Fruit fly (Drosophila melanogaster): ENCODE data around the gene Sap-r.
A peak's percentile ranks its signal among the peaks of the same experiment; 100 is the strongest.

Sap-r gene

dm6 chr3R:30925436-30925835, 36.6 kb upstream of the Sap-r start:
- TF ChIP-seq CG33017 (tag; optimal IDR thresholded peaks at IDR 0.05) (no peak), CG5204 (GFP tag; optimal IDR thresholded peaks at IDR 0.05) (no peak), CG12768 (GFP tag; optimal IDR thresholded peaks at IDR 0.05) (no peak), CG7045 (GFP tag; optimal IDR thresholded peaks at IDR 0.05) (no peak)

dm6 chr3R:30923581-30923980, 34.7 kb upstream of the Sap-r start:
- TF ChIP-seq CG7101 (tag; optimal IDR thresholded peaks at IDR 0.05), result no peak
- no peak for TF ChIP-seq Clk (GFP tag; optimal IDR thresholded peaks at IDR 0.05)
- TF ChIP-seq CG12768 (GFP tag; optimal IDR thresholded peaks at IDR 0.05), result no peak
- TF ChIP-seq CG11617 (GFP tag; optimal IDR thresholded peaks at IDR 0.05), result no peak
- no peak for TF ChIP-seq tj (GFP tag; optimal IDR thresholded peaks at IDR 0.05)
- no peak for TF ChIP-seq CG14711 (tag; optimal IDR thresholded peaks at IDR 0.05)
- TF ChIP-seq cnc (optimal IDR thresholded peaks at IDR 0.05), result no peak
- no peak for TF ChIP-seq Mnt (GFP tag; optimal IDR thresholded peaks at IDR 0.05)
- TF ChIP-seq bab1 (GFP tag; optimal IDR thresholded peaks at IDR 0.05), result no peak
- TF ChIP-seq ovo (GFP tag; optimal IDR thresholded peaks at IDR 0.05), result no peak
- no peak for TF ChIP-seq pad (GFP tag; optimal IDR thresholded peaks at IDR 0.05)
- no peak for TF ChIP-seq Hr96 (GFP tag; optimal IDR thresholded peaks at IDR 0.05)
- TF ChIP-seq Crg-1 (GFP tag; optimal IDR thresholded peaks at IDR 0.05), result no peak
- no peak for TF ChIP-seq toe (GFP tag; optimal IDR thresholded peaks at IDR 0.05)
- TF ChIP-seq kay (GFP tag; ENCODE audit: borderline replicate concordance), result no peak
- TF ChIP-seq CG33017 (tag; optimal IDR thresholded peaks at IDR 0.05), result no peak
- no peak for TF ChIP-seq CG5204 (GFP tag; optimal IDR thresholded peaks at IDR 0.05)
- TF ChIP-seq CG1620 (GFP tag; optimal IDR thresholded peaks at IDR 0.05), result no peak
- no peak for TF ChIP-seq CG7045 (GFP tag; optimal IDR thresholded peaks at IDR 0.05)
- TF ChIP-seq cic (GFP tag; optimal IDR thresholded peaks at IDR 0.05), result no peak

- TF ChIP-seq CG7101 (tag; optimal IDR thresholded peaks at IDR 0.05), result no peak
- no peak for TF ChIP-seq CG11617 (GFP tag; optimal IDR thresholded peaks at IDR 0.05)
- TF ChIP-seq bab1 (GFP tag; optimal IDR thresholded peaks at IDR 0.05), result no peak
- TF ChIP-seq Crg-1 (GFP tag; optimal IDR thresholded peaks at IDR 0.05), result no peak
- TF ChIP-seq Hr96 (GFP tag; optimal IDR thresholded peaks at IDR 0.05), result no peak
- no peak for TF ChIP-seq kay (GFP tag; ENCODE audit: borderline replicate concordance)
- no peak for TF ChIP-seq tj (GFP tag; optimal IDR thresholded peaks at IDR 0.05)
Observed at dm6 chr3R:30922414-30922813, 33.6 kb upstream of the Sap-r start.

DNA sequence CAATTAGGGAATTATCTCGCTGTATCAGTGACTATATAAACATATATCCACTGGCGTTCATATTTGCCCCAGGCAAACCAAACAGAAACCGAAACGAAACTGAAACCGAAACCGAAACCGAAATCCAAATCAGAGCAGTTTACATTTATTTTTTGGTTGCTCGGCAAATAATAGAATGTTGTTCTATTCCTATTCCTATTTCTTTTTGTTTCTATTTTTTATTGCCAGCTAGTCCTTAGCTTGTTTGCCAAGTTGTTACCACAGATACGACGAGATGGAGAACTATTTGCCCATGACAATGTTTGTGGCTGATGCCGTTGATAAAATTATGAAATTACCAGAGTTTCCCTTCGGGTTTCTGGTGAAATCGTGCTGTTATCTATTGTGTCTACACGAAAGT, 30.0 kb upstream of the Sap-r start:
- TF ChIP-seq Crg-1 (GFP tag; optimal IDR thresholded peaks at IDR 0.05), result no peak
- no peak for TF ChIP-seq CG11617 (GFP tag; optimal IDR thresholded peaks at IDR 0.05)
- TF ChIP-seq CG7101 (tag; optimal IDR thresholded peaks at IDR 0.05), result no peak
- no peak for TF ChIP-seq CG12768 (GFP tag; optimal IDR thresholded peaks at IDR 0.05)
- no peak for TF ChIP-seq CG5204 (GFP tag; optimal IDR thresholded peaks at IDR 0.05)
- no peak for TF ChIP-seq kay (GFP tag; ENCODE audit: borderline replicate concordance)
- no peak for TF ChIP-seq toe (GFP tag; optimal IDR thresholded peaks at IDR 0.05)
- no peak for TF ChIP-seq pad (GFP tag; optimal IDR thresholded peaks at IDR 0.05)
- TF ChIP-seq cnc (optimal IDR thresholded peaks at IDR 0.05), result no peak
- TF ChIP-seq CG7045 (GFP tag; optimal IDR thresholded peaks at IDR 0.05), result no peak
- no peak for TF ChIP-seq Mnt (GFP tag; optimal IDR thresholded peaks at IDR 0.05)
- TF ChIP-seq cic (GFP tag; optimal IDR thresholded peaks at IDR 0.05), result no peak
- TF ChIP-seq Clk (GFP tag; optimal IDR thresholded peaks at IDR 0.05), result no peak
- TF ChIP-seq bab1 (GFP tag; optimal IDR thresholded peaks at IDR 0.05), result no peak
- TF ChIP-seq CG33017 (tag; optimal IDR thresholded peaks at IDR 0.05), result no peak
- no peak for TF ChIP-seq CG1620 (GFP tag; optimal IDR thresholded peaks at IDR 0.05)
- no peak for TF ChIP-seq ovo (GFP tag; optimal IDR thresholded peaks at IDR 0.05)

DNA sequence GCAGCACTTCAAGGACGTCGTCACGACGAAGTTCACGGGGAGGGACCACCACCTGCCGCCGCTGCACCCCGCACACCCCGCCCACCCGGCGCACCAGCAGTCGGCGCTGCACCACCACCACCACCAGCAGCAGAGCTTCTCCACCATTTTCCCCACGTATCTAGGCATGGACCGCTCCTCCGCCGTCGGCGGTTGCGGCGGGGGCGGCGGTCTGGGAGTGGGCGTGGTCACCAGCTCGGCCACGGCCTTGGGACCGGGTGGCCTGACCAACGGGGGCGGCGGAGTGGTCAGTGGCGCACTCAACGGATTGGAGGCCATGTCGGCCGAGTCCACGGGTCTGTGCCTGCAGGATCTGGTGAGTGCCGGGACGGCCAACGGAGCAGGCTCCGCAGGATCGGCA, 27.2 kb upstream of the Sap-r start:
- TF ChIP-seq ovo (GFP tag; optimal IDR thresholded peaks at IDR 0.05), result no peak

- TF ChIP-seq Hr96 (GFP tag; optimal IDR thresholded peaks at IDR 0.05), result peak; percentile 5
- no peak for TF ChIP-seq CG5204 (GFP tag; optimal IDR thresholded peaks at IDR 0.05)
- no peak for TF ChIP-seq CG14711 (tag; optimal IDR thresholded peaks at IDR 0.05)
- TF ChIP-seq toe (GFP tag; optimal IDR thresholded peaks at IDR 0.05), result no peak
- TF ChIP-seq cic (GFP tag; optimal IDR thresholded peaks at IDR 0.05), result no peak
- no peak for TF ChIP-seq ovo (GFP tag; optimal IDR thresholded peaks at IDR 0.05)
- peak; percentile 13 for TF ChIP-seq tj (GFP tag; optimal IDR thresholded peaks at IDR 0.05)
- no peak for TF ChIP-seq bab1 (GFP tag; optimal IDR thresholded peaks at IDR 0.05)
- TF ChIP-seq pad (GFP tag; optimal IDR thresholded peaks at IDR 0.05), result peak; percentile 14
- peak; percentile 28 for TF ChIP-seq CG11617 (GFP tag; optimal IDR thresholded peaks at IDR 0.05)
- TF ChIP-seq Crg-1 (GFP tag; optimal IDR thresholded peaks at IDR 0.05), result no peak
- no peak for TF ChIP-seq CG1620 (GFP tag; optimal IDR thresholded peaks at IDR 0.05)
- no peak for TF ChIP-seq CG12768 (GFP tag; optimal IDR thresholded peaks at IDR 0.05)
- no peak for TF ChIP-seq Mnt (GFP tag; optimal IDR thresholded peaks at IDR 0.05)
- no peak for TF ChIP-seq kay (GFP tag; ENCODE audit: borderline replicate concordance)
- TF ChIP-seq Clk (GFP tag; optimal IDR thresholded peaks at IDR 0.05), result peak; percentile 28
- TF ChIP-seq cnc (optimal IDR thresholded peaks at IDR 0.05), result no peak
- no peak for TF ChIP-seq CG7045 (GFP tag; optimal IDR thresholded peaks at IDR 0.05)
- no peak for TF ChIP-seq CG7101 (tag; optimal IDR thresholded peaks at IDR 0.05)
- TF ChIP-seq CG33017 (tag; optimal IDR thresholded peaks at IDR 0.05), result no peak
Observed at dm6 chr3R:30915235-30915634, 26.4 kb upstream of the Sap-r start.

- no peak for TF ChIP-seq ovo (GFP tag; optimal IDR thresholded peaks at IDR 0.05)
- no peak for TF ChIP-seq CG14711 (tag; optimal IDR thresholded peaks at IDR 0.05)
- TF ChIP-seq toe (GFP tag; optimal IDR thresholded peaks at IDR 0.05), result no peak
- TF ChIP-seq CG1620 (GFP tag; optimal IDR thresholded peaks at IDR 0.05), result no peak
- peak; percentile 37 for TF ChIP-seq CG12768 (GFP tag; optimal IDR thresholded peaks at IDR 0.05)
- no peak for TF ChIP-seq Clk (GFP tag; optimal IDR thresholded peaks at IDR 0.05)
- TF ChIP-seq pad (GFP tag; optimal IDR thresholded peaks at IDR 0.05), result no peak
- peak; percentile 62 for TF ChIP-seq CG7045 (GFP tag; optimal IDR thresholded peaks at IDR 0.05)
- TF ChIP-seq CG11617 (GFP tag; optimal IDR thresholded peaks at IDR 0.05), result peak; percentile 39
- peak; percentile 54 for TF ChIP-seq cic (GFP tag; optimal IDR thresholded peaks at IDR 0.05)
- no peak for TF ChIP-seq kay (GFP tag; ENCODE audit: borderline replicate concordance)
- TF ChIP-seq tj (GFP tag; optimal IDR thresholded peaks at IDR 0.05), result no peak
- TF ChIP-seq Hr96 (GFP tag; optimal IDR thresholded peaks at IDR 0.05), result no peak
- TF ChIP-seq CG5204 (GFP tag; optimal IDR thresholded peaks at IDR 0.05), result no peak
- TF ChIP-seq cnc (optimal IDR thresholded peaks at IDR 0.05), result no peak
- TF ChIP-seq CG7101 (tag; optimal IDR thresholded peaks at IDR 0.05), result peak; percentile 38
- no peak for TF ChIP-seq bab1 (GFP tag; optimal IDR thresholded peaks at IDR 0.05)
- TF ChIP-seq Crg-1 (GFP tag; optimal IDR thresholded peaks at IDR 0.05), result no peak
- TF ChIP-seq Mnt (GFP tag; optimal IDR thresholded peaks at IDR 0.05), result no peak
- peak; percentile 29 for TF ChIP-seq CG33017 (tag; optimal IDR thresholded peaks at IDR 0.05)
Observed at dm6 chr3R:30913704-30914103, 24.8 kb upstream of the Sap-r start.
